Worm (Caenorhabditis elegans): ENCODE measurements around the gene fbxb-119.

DNA sequence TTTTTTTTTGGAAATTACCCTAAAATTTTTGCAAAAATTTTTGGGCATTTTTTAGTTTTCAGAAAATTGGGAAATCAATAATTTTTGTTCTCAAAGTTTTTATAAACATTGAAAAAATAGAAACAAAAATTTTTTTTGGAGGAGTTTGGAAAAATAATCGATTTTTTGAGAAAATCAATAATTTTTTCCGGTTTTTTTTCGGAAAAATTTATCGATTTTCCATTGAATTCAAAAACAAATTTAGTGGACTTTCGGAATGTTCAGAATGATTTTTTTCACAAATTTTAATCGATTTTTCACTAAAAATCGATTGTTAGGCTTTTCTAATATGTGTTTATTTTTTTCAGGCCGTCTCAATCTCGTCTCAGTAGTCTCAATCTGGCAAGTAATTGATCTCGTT, 19.2 kb downstream of the fbxb-119 start:
- TF ChIP-seq pha-2 (tag; optimal IDR thresholded peaks at IDR 0.05) (no peak), K02D7.2 (tag; optimal IDR thresholded peaks at IDR 0.05) (no peak), ceh-24 (tag; optimal IDR thresholded peaks at IDR 0.05) (no peak), elt-2 (tag; optimal IDR thresholded peaks at IDR 0.05) (no peak), ceh-18 (tag; optimal IDR thresholded peaks at IDR 0.05) (no peak), lim-6 (tag; optimal IDR thresholded peaks at IDR 0.05) (no peak), C08G9.2 (tag; optimal IDR thresholded peaks at IDR 0.05) (no peak), pqm-1 (tag; optimal IDR thresholded peaks at IDR 0.05) (no peak), gmeb-2 (tag; optimal IDR thresholded peaks at IDR 0.05) (no peak)

Measured in whole organism, late embryonic.